Fruit fly (Drosophila melanogaster) ovary, adult (tissue): Measurements from ENCODE around the gene CG31204.

ENCODE experiments used
- CG17801 ChIP-seq: fragments of 200-800 bp; optimal IDR thresholded peaks from 2 replicates; lab custom pipeline; 2019; ENCODE audit warnings: missing biosample characterization, mild to moderate bottlenecking, missing genetic modification characterization, moderate library complexity; ENCODE audit not compliant: partially characterized antibody

Gene CG31204

DNA sequence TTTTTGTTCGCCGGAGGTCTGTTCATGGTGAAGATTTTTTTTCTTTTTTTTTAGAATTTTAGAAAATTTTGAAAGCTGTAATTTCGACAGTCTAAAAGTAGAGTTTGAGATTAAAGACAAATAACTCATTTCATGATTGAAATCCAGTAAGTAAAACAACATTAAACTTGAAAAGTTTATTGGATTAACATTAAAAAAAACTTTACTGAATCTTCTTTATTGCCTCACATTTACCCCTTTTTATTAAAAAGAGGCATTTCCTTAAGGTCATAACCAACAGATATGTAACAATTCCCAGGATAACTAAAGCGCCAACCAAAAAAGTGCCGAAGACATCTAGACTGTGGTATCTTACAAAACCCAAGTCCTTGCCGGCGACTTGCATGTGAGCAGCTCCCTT lies at the start of gene CG31204:
CG31204 (minus strand) TSS at position 101 of the 400 bp plus-strand sequence.
- no peak for TF ChIP-seq CG17801 (GFP tag; lab: Kevin White, UChicago)

DNA sequence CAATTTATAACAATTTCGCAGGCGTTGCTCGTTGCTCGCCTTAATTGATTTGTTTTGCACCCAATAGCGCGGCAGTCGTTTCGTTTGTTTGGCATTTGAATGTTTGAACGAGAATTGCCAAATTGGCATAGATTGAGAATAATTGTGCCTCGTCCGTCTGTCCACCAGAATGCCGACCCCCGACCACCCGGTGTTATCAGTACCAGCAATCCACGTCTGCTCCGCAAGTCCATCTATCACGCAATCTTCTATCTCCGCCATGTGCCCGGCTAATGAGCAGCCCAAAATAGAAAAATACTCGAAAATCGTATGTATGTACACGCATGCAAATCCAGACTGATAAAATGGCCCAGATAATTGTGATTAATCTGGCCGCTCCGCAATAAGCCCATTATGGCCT lies 49.7 kb upstream of the CG31204 start:
- no peak for TF ChIP-seq CG17801 (GFP tag; lab: Kevin White, UChicago)

DNA sequence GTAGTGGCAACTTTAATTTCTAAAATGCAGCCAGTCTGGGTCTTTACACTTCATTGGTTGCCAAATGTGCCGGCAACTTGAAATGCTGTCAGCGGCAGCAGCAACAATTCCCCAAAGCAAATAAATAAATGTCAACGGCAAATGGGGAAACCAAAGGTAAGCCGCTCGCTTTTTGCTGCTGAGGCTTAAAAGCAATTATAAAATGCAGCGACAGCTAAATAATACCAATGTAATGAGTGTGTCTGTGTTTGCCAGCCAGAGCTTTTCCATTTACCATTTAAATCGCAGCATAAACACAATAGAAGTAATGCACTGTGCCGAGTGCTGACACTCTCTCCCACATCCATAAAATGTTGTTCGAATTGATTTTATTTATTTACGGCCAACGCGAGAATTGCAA lies 47.2 kb upstream of the CG31204 start:
- no peak for TF ChIP-seq CG17801 (GFP tag; lab: Kevin White, UChicago)

DNA sequence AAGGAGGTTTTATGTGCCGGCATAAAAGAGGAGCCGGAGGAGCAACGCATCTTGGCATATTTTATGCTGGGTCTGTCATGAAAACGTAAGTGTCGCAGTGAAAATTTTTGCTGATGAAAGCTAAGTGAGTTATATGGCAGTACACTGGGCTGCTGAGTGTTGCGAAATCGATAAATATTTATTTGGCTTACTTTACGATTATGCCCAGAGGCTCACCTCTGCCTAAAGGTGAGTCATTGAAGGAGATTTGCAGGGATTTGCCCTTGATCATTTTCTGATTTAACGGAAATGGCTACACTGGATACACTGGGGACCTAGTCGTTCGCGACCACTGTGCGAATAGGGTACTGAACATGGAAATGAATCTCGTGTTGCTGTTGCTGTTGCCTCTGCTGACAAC lies 46.7 kb upstream of the CG31204 start:
- TF ChIP-seq CG17801 (GFP tag; lab: Kevin White, UChicago): no peak

DNA sequence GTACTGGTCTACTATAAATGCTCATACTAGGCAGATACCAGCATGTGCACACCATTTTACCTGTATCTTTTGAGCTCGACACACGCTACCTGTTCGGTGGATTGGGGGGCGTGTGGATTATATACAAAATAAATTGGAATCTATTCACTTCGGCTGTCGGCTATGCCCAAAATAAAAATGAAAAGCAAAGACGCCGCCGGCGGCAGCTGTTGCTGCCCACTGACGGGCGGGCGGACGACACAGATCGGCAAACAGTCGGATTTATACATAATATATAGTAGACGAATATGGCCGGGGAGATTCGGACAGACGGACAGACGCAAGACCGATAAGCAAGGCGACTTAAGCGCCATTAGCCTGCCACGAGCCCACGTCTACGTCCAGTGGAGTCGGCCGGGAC lies 45.5 kb upstream of the CG31204 start:
- TF ChIP-seq CG17801 (GFP tag; lab: Kevin White, UChicago): no peak

DNA sequence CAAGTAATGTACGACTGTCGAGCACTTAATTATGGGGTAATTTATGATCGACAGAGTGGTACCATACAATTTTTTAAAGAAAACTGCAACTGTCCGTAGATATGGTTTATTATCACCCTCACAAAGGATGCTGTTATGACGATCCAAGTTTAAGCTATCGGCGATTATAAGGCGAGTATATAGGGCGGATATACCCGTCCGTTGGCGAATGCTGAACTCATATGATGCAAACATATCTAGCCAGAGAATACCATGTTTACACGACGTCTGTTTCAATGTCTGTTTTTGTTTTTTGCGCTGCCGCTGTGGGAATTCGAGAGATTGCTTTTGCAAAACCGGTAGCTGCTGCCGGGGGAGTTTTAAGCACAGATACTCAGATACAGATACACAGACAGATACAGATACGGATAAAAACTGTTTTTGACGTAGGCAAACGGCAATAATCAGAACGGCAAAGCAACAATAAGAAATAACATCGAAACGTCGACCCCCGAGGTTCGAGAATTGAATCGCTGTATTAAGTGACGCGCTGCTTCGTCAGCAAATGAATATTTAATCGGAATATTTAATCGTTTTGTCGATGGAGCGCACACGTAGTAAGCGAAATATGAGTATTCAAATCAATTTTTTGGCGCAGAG lies 44.2 kb upstream of the CG31204 start:
- TF ChIP-seq CG17801 (GFP tag; lab: Kevin White, UChicago): no peak

DNA sequence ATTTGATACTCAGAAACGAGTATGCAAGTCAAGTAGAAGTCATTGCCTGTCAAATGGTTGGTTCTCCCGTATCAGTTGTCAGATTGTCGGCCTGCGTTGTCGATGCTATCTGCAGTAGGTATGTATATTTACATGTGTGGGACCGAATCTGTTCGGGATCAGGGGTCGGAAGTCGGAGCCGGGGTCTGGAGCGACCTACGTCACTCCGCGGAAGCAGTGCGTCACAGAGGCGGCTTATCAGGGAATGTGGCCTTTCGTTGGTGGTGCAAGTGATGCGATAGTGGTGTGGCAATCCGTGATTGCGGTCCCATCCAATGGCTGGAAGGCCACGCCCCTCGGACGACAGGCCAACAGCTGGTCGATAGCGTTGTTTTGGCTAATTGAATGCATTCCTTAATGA lies 42.3 kb upstream of the CG31204 start:
- TF ChIP-seq CG17801 (GFP tag; lab: Kevin White, UChicago): no peak

DNA sequence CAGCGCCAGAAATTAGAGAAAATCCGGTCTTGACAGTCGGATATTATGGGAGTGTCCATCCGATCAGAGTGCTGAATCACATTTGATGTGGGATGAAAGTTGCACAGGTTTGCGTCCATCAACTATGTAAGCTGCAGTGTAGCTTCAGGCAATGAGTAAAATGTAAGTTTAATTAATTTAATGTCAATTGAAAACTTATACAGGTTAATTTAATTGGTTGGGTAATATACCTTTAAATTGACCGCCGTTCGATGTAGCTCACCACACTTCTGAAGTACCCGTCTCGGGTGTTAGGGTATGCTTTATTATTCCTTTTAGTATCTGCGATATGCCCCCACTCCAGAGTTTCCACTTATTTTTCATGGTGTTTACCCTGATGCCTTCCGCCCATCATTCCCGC lies 31.1 kb upstream of the CG31204 start:
- no peak for TF ChIP-seq CG17801 (GFP tag; lab: Kevin White, UChicago)

DNA sequence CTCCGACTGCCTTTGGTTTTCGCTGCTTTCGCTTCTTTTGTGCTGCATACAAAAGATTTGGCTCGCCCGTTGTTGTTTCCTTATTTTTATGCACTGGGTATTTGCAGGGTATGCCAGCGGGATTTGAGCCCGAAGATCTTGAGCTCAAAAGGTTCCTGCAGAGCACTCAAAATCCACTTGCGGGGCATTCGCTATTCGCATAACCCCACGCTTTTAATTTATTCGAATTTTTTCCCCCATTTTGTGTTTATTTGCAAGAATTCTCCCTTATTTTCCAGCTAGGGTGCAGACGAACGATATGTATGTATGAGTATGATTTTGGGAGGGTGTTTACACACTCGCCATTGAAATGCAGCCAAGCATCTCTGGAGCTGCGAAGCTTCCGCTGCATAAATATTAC lies 28.7 kb upstream of the CG31204 start:
- no peak for TF ChIP-seq CG17801 (GFP tag; lab: Kevin White, UChicago)

DNA sequence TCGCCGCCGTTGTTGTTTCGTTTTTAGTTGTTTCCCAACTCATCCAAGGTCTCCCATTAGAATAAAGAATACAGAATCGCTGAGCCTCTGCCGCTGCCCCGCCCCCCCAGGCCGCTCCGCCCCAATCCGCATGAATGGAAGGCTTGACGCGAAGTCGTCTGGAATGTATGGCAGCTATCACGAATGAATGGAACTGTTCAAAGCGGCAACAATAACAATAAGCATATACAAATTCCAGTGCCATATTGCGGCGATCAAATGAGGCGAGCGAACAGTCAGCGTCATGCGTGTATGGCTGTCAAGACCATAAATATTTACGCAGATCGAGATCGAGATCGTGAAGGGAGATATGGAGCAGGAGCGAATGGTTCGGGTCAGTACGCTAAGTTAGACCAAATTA lies 27.3 kb upstream of the CG31204 start:
- TF ChIP-seq CG17801 (GFP tag; lab: Kevin White, UChicago): no peak

DNA sequence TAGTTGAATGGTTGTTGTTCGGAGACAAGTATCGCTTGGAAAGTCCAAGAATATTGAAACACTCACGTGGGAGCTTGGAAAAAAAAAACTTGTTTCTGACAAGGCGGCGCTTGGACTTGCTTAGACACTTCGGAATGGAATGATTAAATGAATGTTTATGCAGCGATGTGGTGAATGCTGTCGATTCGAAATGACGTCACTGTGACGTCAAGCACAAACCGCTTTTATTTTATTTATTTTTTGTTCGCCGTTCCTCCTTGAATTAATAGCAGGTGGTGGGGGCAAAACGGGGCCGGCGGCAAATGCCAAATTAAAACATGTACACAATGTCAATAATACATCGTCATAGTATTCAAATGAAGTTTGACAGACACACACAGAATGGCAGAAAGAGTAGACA lies 26.2 kb upstream of the CG31204 start:
- no peak for TF ChIP-seq CG17801 (GFP tag; lab: Kevin White, UChicago)

DNA sequence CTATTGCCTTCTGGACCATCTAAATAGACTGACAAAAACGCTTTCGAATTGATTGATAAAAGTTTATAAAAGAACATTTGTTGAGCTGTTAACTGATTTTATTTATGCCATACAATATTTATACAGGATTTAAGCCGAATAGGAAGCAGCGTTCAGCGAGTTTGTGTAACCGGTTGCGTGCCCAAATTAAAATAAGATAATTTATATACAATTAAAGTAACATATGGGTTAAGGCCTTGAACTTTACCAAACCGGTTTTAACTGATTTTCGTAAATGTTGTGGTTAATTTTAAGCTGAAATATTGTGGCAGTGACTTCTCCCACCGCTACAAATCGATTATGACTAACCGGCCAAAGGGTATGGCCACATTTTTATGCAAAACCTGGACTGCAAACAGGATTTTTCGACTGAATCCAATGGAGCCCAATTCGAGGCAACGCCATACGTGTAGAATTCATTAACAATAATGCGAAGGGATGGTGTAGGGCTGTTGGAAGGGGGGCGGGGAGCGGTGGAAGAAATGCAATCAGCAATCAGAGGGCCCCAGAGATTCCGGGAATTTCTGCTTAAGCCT lies 16.4 kb upstream of the CG31204 start:
- no peak for TF ChIP-seq CG17801 (GFP tag; lab: Kevin White, UChicago)

DNA sequence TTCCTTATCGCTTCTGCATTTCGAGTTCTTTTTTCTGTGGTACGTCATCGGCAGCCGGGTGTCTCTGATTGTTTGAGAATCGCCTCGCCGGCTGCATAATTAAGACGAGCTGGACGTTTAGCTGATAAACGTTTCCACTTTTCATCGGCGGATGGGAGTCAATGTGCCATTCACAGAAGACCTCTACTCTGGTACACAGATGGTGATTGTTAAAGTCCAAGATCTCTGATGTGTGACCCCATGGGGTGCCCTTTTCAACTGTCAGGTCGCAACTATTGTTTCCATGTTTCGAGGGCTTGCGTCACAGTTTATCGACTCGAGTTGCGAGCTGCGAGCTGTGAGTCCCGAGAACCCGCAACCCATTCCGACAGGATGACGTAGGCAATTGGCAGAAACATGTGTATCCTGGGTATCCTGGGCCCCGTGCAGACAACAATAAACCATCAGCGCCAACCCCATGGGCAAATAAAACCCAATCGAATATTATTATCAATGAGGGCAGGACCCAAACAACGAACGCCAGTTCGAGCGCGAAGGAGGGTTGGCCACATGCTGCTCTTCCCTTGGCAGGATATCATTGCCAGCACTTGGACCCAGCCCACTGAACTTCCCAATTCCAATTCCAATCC lies 13.8 kb upstream of the CG31204 start:
- no peak for TF ChIP-seq CG17801 (GFP tag; lab: Kevin White, UChicago)

DNA sequence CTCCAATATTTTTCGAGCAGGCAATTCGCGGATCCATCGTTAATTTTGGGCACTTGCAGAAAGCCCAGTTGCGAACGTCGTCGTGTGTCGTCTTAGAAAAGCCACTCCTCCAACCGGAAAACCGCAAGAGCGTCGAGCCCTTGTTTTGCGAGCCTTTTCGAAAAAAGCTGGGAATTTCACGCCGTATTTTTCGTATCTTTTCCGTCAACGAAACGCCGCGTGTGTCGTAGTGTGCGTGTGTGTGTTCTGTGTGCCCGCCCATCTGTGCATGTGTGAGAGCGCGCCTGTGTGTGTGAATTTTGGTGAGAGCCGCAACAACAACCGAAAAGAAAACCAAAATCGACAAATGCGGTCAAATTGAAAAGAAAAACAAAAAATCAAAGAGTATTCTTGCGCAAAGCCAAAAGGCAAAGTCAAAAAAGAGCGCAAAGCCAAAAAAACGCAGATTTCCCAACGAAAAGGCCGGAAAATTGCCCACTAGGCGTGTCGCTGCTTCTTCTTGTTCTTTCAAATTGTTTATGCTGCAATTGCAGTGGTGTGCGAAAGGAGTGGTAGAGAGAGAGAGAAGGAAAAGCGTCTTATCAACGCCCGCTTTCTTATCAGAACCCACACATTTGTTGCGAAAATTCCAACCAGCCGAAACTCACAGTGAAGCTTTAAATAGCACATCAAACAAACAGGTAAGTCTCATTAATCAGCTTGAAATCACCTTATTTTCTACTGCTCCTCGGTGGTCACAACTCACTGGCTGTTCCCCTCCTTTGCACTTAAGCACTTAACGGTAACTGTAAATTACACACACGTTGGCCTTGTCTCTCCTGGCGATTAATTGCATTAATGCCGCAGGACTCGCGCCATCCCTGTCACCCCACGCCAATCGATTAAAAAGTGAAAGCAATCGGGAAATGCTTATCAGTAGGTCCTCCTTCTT lies 12.2 kb upstream of the CG31204 start, which contains the start of gene PNPase:
PNPase (minus strand) TSS at position 176 of the 931 bp plus-strand sequence.
- TF ChIP-seq CG17801 (GFP tag; lab: Kevin White, UChicago): no peak
